Fruit fly (Drosophila melanogaster): ENCODE measurements around the gene CG6683.

The CG6683 gene

DNA sequence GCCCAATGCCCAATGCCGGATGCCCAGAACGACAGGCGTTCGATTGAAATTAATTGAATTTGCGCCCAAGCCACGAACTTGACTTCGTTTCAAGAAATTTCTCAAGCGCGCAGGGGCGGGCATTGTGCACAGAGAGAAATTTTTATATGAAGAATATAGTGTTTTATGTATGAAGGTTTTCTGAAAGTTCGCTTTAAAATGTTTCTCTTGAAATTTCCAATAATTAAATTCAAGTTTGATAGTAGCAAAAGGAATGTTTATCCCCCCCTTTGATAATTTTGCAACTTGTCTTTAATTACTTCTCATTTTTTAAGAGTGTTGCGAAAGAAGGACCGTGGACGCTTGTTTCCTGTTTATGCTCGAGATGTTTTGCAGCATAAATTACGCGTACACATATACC is 29.1 kb upstream of the CG6683 start (continued):
- TF ChIP-seq CG10366 (GFP tag; IDR thresholded peaks at IDR 0.05) = no peak
- TF ChIP-seq unpg (GFP tag; optimal IDR thresholded peaks at IDR 0.05) = peak; percentile 46
- TF ChIP-seq esg (GFP tag; conservative IDR thresholded peaks at IDR 0.05) = no peak
- TF ChIP-seq CG34376 (GFP tag; optimal IDR thresholded peaks at IDR 0.05) = no peak
- no peak for TF ChIP-seq CG16813 (GFP tag; IDR thresholded peaks at IDR 0.05; ENCODE audit: partially characterized antibody)
- TF ChIP-seq HLH3B (GFP tag; IDR thresholded peaks at IDR 0.05) = peak; percentile 36; the same call in 1 of the 2 replicates
- TF ChIP-seq seq (GFP tag; IDR thresholded peaks at IDR 0.05) = no peak
- 0 out of 2 replicates have a peak, but pooled peaks have one; percentile 35 for TF ChIP-seq onecut (GFP tag; IDR thresholded peaks at IDR 0.05)
- no peak for TF ChIP-seq CG11560 (tag; IDR thresholded peaks at IDR 0.05)
- no peak for TF ChIP-seq wor (GFP tag; IDR thresholded peaks at IDR 0.05)
- peak; percentile 16 for TF ChIP-seq Ssrp (tag; optimal IDR thresholded peaks at IDR 0.05)
- TF ChIP-seq D19A (tag; optimal IDR thresholded peaks at IDR 0.05) = peak; percentile 37
- TF ChIP-seq Ravus (GFP tag; IDR thresholded peaks at IDR 0.05) = no peak
- TF ChIP-seq CG1603 (tag; optimal IDR thresholded peaks at IDR 0.05) = no peak
- no peak for TF ChIP-seq Bdp1 (GFP tag; optimal IDR thresholded peaks at IDR 0.05)
- TF ChIP-seq CG11723 (GFP tag; optimal IDR thresholded peaks at IDR 0.05) = no peak
- TF ChIP-seq CG8765 (GFP tag; IDR thresholded peaks at IDR 0.05) = no peak
- TF ChIP-seq HHEX (GFP tag; optimal IDR thresholded peaks at IDR 0.05) = no peak
- TF ChIP-seq wek (GFP tag; optimal IDR thresholded peaks at IDR 0.05) = no peak
- TF ChIP-seq Dad (GFP tag; optimal IDR thresholded peaks at IDR 0.05) = no peak
- TF ChIP-seq CG1602 (GFP tag; optimal IDR thresholded peaks at IDR 0.05) = no peak
- TF ChIP-seq CG10431 (GFP tag; optimal IDR thresholded peaks at IDR 0.05) = no peak
- no peak for TF ChIP-seq Eip74EF (GFP tag; optimal IDR thresholded peaks at IDR 0.05)
- TF ChIP-seq CG31441 (GFP tag; IDR thresholded peaks at IDR 0.05) = peak; percentile 42; the same call in 1 of the 2 replicates
- TF ChIP-seq lmd (GFP tag; IDR thresholded peaks at IDR 0.05) = no peak
- no peak for TF ChIP-seq maf-S (GFP tag; optimal IDR thresholded peaks at IDR 0.05)
- TF ChIP-seq BtbVII (GFP tag; optimal IDR thresholded peaks at IDR 0.05) = no peak
- TF ChIP-seq mam (GFP tag; optimal IDR thresholded peaks at IDR 0.05) = no peak
- TF ChIP-seq CG11456 (GFP tag; IDR thresholded peaks at IDR 0.05) = 0 out of 3 replicates have a peak, but pooled peaks have one; percentile 22
- peak; percentile 11 for TF ChIP-seq CG15601 (tag; optimal IDR thresholded peaks at IDR 0.05)
- no peak for TF ChIP-seq CG1792 (GFP tag; optimal IDR thresholded peaks at IDR 0.05)
- TF ChIP-seq Atf6 (GFP tag; IDR thresholded peaks at IDR 0.05) = no peak
- TF ChIP-seq nau (GFP tag; optimal IDR thresholded peaks at IDR 0.05) = no peak
- peak; percentile 5 for TF ChIP-seq CoRest (tag; optimal IDR thresholded peaks at IDR 0.05)
- TF ChIP-seq CG11504 (tag; optimal IDR thresholded peaks at IDR 0.05) = peak; percentile 50
- no peak for TF ChIP-seq CG8478 (optimal IDR thresholded peaks at IDR 0.05)
- 0 out of 2 replicates have a peak, but pooled peaks have one; percentile 46 for TF ChIP-seq Xrp1 (GFP tag; IDR thresholded peaks at IDR 0.05)
- no peak for TF ChIP-seq CG10274 (GFP tag; optimal IDR thresholded peaks at IDR 0.05)
- no peak for TF ChIP-seq kay (GFP tag; optimal IDR thresholded peaks at IDR 0.05)
- no peak for TF ChIP-seq Antp (GFP tag; optimal IDR thresholded peaks at IDR 0.05)
- no peak for TF ChIP-seq eyg (GFP tag; optimal IDR thresholded peaks at IDR 0.05)
- no peak for TF ChIP-seq chn (GFP tag; optimal IDR thresholded peaks at IDR 0.05)
- no peak for TF ChIP-seq CG31388 (GFP tag; optimal IDR thresholded peaks at IDR 0.05)
- no peak for TF ChIP-seq NC2β (GFP tag; optimal IDR thresholded peaks at IDR 0.05)
- no peak for TF ChIP-seq CG4730 (GFP tag; IDR thresholded peaks at IDR 0.05)
- TF ChIP-seq Fer3 (tag; optimal IDR thresholded peaks at IDR 0.05) = no peak
- peak; percentile 24 for TF ChIP-seq CG17829 (tag; optimal IDR thresholded peaks at IDR 0.05)
- no peak for TF ChIP-seq ind (GFP tag; optimal IDR thresholded peaks at IDR 0.05)
- TF ChIP-seq Sry-β (GFP tag; optimal IDR thresholded peaks at IDR 0.05) = no peak
- no peak for TF ChIP-seq CG10147 (GFP tag; optimal IDR thresholded peaks at IDR 0.05)
- TF ChIP-seq CG2202 (tag; optimal IDR thresholded peaks at IDR 0.05) = peak; percentile 19
- TF ChIP-seq Dip2 (GFP tag; IDR thresholded peaks at IDR 0.05) = no peak
